Fruit fly (Drosophila melanogaster) whole organism, embryonic: ENCODE measurements around the gene scpr-B.
A peak's percentile ranks its signal among the peaks of the same experiment; 100 is the strongest.

Experiments
- Bgb ChIP-seq: fragments of 200-800 bp; sonication (Bioruptor generic); IDR thresholded peaks from 2 replicates; pipeline ENCODE4 v1.3.6; 2022; ENCODE audit warnings: missing biosample characterization, missing genetic modification characterization; ENCODE audit not compliant: partially characterized antibody
- CG11696 ChIP-seq: fragments of 200-800 bp; sonication (Bioruptor generic); IDR thresholded peaks from 2 replicates; pipeline ENCODE4 v1.3.6; 2022; ENCODE audit warnings: missing biosample characterization, missing genetic modification characterization
- CG11723 ChIP-seq: fragments of 200-800 bp; sonication (Bioruptor generic); optimal IDR thresholded peaks from 2 replicates; lab custom pipeline; 2017; ENCODE audit warnings: missing biosample characterization, mild to moderate bottlenecking, missing genetic modification characterization
- CG15601 ChIP-seq: fragments of 200-800 bp; sonication (Bioruptor generic); optimal IDR thresholded peaks from 3 replicates; lab custom pipeline; 2019; ENCODE audit warnings: missing biosample characterization, mild to moderate bottlenecking, missing genetic modification characterization, moderate library complexity
- CG15696 ChIP-seq: fragments of 200-800 bp; sonication (Bioruptor generic); optimal IDR thresholded peaks from 2 replicates; lab custom pipeline; 2019; ENCODE audit warnings: missing biosample characterization, mild to moderate bottlenecking, missing genetic modification characterization, moderate library complexity
- CG17612 ChIP-seq: fragments of 200-800 bp; sonication (Bioruptor generic); IDR thresholded peaks from 2 replicates; pipeline ENCODE4 v1.3.6; 2022; ENCODE audit warnings: missing biosample characterization, missing genetic modification characterization
- CG17802 ChIP-seq: fragments of 200-800 bp; sonication (Bioruptor generic); optimal IDR thresholded peaks from 2 replicates; lab custom pipeline; 2018; ENCODE audit warnings: missing biosample characterization, mild to moderate bottlenecking, missing genetic modification characterization, moderate library complexity
- CG2889 ChIP-seq: fragments of 200-800 bp; sonication (Bioruptor generic); IDR thresholded peaks from 3 replicates; pipeline ENCODE4 v1.3.6; 2022; ENCODE audit warnings: missing biosample characterization, missing genetic modification characterization
- CG30020 ChIP-seq: fragments of 200-800 bp; optimal IDR thresholded peaks from 2 replicates; lab custom pipeline; 2019; ENCODE audit warnings: missing biosample characterization, mild to moderate bottlenecking, missing genetic modification characterization, moderate library complexity
- CG31388 ChIP-seq: fragments of 200-800 bp; sonication (Bioruptor generic); optimal IDR thresholded peaks from 2 replicates; lab custom pipeline; 2016; ENCODE audit warnings: missing biosample characterization, missing genetic modification characterization
- CG3407 ChIP-seq: fragments of 200-800 bp; sonication (Bioruptor generic); optimal IDR thresholded peaks from 2 replicates; lab custom pipeline; 2018; ENCODE audit warnings: missing biosample characterization, mild to moderate bottlenecking, missing genetic modification characterization
- CG4617 ChIP-seq: fragments of 200-800 bp; sonication (Bioruptor generic); optimal IDR thresholded peaks from 3 replicates; lab custom pipeline; 2016; ENCODE audit warnings: missing biosample characterization, missing genetic modification characterization, borderline replicate concordance
- CG8089 ChIP-seq: fragments of 200-800 bp; sonication (Bioruptor generic); optimal IDR thresholded peaks from 3 replicates; lab custom pipeline; 2016; ENCODE audit warnings: missing biosample characterization, missing genetic modification characterization
- CG8944 ChIP-seq: fragments of 200-800 bp; sonication (Bioruptor generic); optimal IDR thresholded peaks from 3 replicates; lab custom pipeline; 2016; ENCODE audit warnings: missing biosample characterization, missing genetic modification characterization
- CG9215 ChIP-seq: fragments of 200-800 bp; sonication (Bioruptor generic); IDR thresholded peaks from 2 replicates; pipeline ENCODE4 v1.3.6; 2022; ENCODE audit warnings: missing biosample characterization, missing genetic modification characterization
- Dad ChIP-seq: fragments of 200-800 bp; sonication (Bioruptor generic); optimal IDR thresholded peaks from 3 replicates; lab custom pipeline; 2016; ENCODE audit warnings: missing biosample characterization, missing genetic modification characterization
- Deaf1 ChIP-seq: fragments of 200-800 bp; optimal IDR thresholded peaks from 3 replicates; lab custom pipeline; 2019; ENCODE audit warnings: missing biosample characterization, mild to moderate bottlenecking, missing genetic modification characterization, moderate library complexity
- Dref ChIP-seq: fragments of 200-800 bp; sonication (Bioruptor generic); IDR thresholded peaks from 2 replicates; pipeline ENCODE4 v1.3.6; 2022; ENCODE audit warnings: missing biosample characterization, missing genetic modification characterization
- Drgx ChIP-seq: fragments of 200-800 bp; sonication (Bioruptor generic); IDR thresholded peaks from 2 replicates; pipeline ENCODE4 v1.3.6; 2022; ENCODE audit warnings: missing biosample characterization, missing genetic modification characterization
- E2f1 ChIP-seq: fragments of 200-800 bp; sonication (Bioruptor generic); IDR thresholded peaks from 2 replicates; pipeline ENCODE4 v1.3.6; 2022; ENCODE audit warnings: missing biosample characterization, missing genetic modification characterization
- Elba2 ChIP-seq: fragments of 200-800 bp; sonication (Bioruptor generic); optimal IDR thresholded peaks from 3 replicates; lab custom pipeline; 2016; ENCODE audit warnings: missing biosample characterization, missing genetic modification characterization
- Ets97D ChIP-seq: fragments of 200-800 bp; sonication (Bioruptor generic); optimal IDR thresholded peaks from 3 replicates; lab custom pipeline; 2016; ENCODE audit warnings: missing biosample characterization, missing genetic modification characterization
- HHEX ChIP-seq: fragments of 200-800 bp; sonication (Bioruptor generic); optimal IDR thresholded peaks from 3 replicates; lab custom pipeline; 2017; ENCODE audit warnings: missing biosample characterization, mild to moderate bottlenecking, missing genetic modification characterization, missing genetic modification reagents
- HLH4C ChIP-seq: fragments of 200-800 bp; sonication (Bioruptor generic); IDR thresholded peaks from 3 replicates; pipeline ENCODE4 v1.3.6; 2022; ENCODE audit warnings: missing biosample characterization, missing genetic modification characterization; ENCODE audit not compliant: partially characterized antibody
- HLH54F ChIP-seq: fragments of 200-800 bp; sonication (Bioruptor generic); optimal IDR thresholded peaks from 3 replicates; lab custom pipeline; 2016; ENCODE audit warnings: missing biosample characterization, missing genetic modification characterization
- Hr39 ChIP-seq: fragments of >200 bp; optimal IDR thresholded peaks from 2 replicates; lab custom pipeline; 2017
- Lhr ChIP-seq: fragments of 200-800 bp; sonication (Bioruptor generic); optimal IDR thresholded peaks from 3 replicates; lab custom pipeline; 2017; ENCODE audit warnings: mild to moderate bottlenecking, missing biosample characterization, missing genetic modification reagents, missing genetic modification characterization
- NC2α ChIP-seq: fragments of 200-800 bp; sonication (Bioruptor generic); optimal IDR thresholded peaks from 2 replicates; lab custom pipeline; 2016; ENCODE audit warnings: missing biosample characterization, missing genetic modification characterization
- Opbp ChIP-seq: fragments of 200-800 bp; sonication (Bioruptor generic); IDR thresholded peaks from 3 replicates; pipeline ENCODE4 v1.3.6; 2022; ENCODE audit warnings: missing biosample characterization, missing genetic modification characterization; ENCODE audit not compliant: partially characterized antibody
- Sox100B ChIP-seq: fragments of 200-800 bp; sonication (Bioruptor generic); optimal IDR thresholded peaks from 3 replicates; lab custom pipeline; 2018; ENCODE audit warnings: missing biosample characterization, mild to moderate bottlenecking, missing genetic modification characterization
- Sry-δ ChIP-seq: fragments of 200-800 bp; sonication (Bioruptor generic); optimal IDR thresholded peaks from 2 replicates; lab custom pipeline; 2016; ENCODE audit warnings: missing biosample characterization, missing genetic modification characterization
- Taf1 ChIP-seq: fragments of 200-800 bp; sonication (Bioruptor generic); IDR thresholded peaks from 2 replicates; pipeline ENCODE4 v1.3.6; 2022; ENCODE audit warnings: missing biosample characterization, missing genetic modification characterization
- Usf ChIP-seq: fragments of 200-800 bp; sonication (Bioruptor generic); optimal IDR thresholded peaks from 2 replicates; lab custom pipeline; 2017; ENCODE audit warnings: missing genotype, missing biosample characterization, missing genetic modification characterization
- ap ChIP-seq: fragments of 200-800 bp; sonication (Bioruptor generic); IDR thresholded peaks from 2 replicates; pipeline ENCODE4 v1.3.6; 2022; ENCODE audit warnings: missing biosample characterization, missing genetic modification characterization
- az2 ChIP-seq: fragments of 200-800 bp; sonication (Bioruptor generic); optimal IDR thresholded peaks from 3 replicates; lab custom pipeline; 2016; ENCODE audit warnings: missing biosample characterization, missing genetic modification characterization
- bcd ChIP-seq: fragments of 200-800 bp; sonication (Bioruptor generic); optimal IDR thresholded peaks from 2 replicates; lab custom pipeline; 2017; ENCODE audit warnings: missing biosample characterization, mild to moderate bottlenecking, missing genetic modification characterization
- caup ChIP-seq: fragments of 200-800 bp; sonication (Bioruptor generic); optimal IDR thresholded peaks from 3 replicates; lab custom pipeline; 2017; ENCODE audit warnings: missing biosample characterization, mild to moderate bottlenecking, missing genetic modification characterization, moderate library complexity; ENCODE audit not compliant: severe bottlenecking
- cg ChIP-seq: fragments of 200-800 bp; sonication (Bioruptor generic); optimal IDR thresholded peaks from 3 replicates; lab custom pipeline; 2019; ENCODE audit warnings: missing biosample characterization, mild to moderate bottlenecking, missing genetic modification characterization, moderate library complexity
- corto ChIP-seq: fragments of 200-800 bp; sonication (Bioruptor generic); optimal IDR thresholded peaks from 2 replicates; lab custom pipeline; 2016; ENCODE audit warnings: missing biosample characterization, mild to moderate bottlenecking, missing genetic modification characterization, moderate library complexity
- da ChIP-seq: fragments of 200-800 bp; sonication (Bioruptor generic); optimal IDR thresholded peaks from 2 replicates; lab custom pipeline; 2016; ENCODE audit warnings: missing biosample characterization, missing genetic modification characterization
- gsb ChIP-seq: fragments of 200-800 bp; sonication (Bioruptor generic); IDR thresholded peaks from 2 replicates; pipeline ENCODE4 v1.3.6; 2022; ENCODE audit warnings: missing biosample characterization, missing genetic modification characterization
- hth ChIP-seq: fragments of >200 bp; optimal IDR thresholded peaks from 2 replicates; lab custom pipeline; 2017; ENCODE audit warnings: inconsistent platforms
- jumu ChIP-seq: fragments of 200-800 bp; sonication (Bioruptor generic); optimal IDR thresholded peaks from 3 replicates; lab custom pipeline; 2016; ENCODE audit warnings: missing biosample characterization, missing genetic modification characterization
- nmo ChIP-seq: fragments of 200-800 bp; sonication (Bioruptor generic); optimal IDR thresholded peaks from 2 replicates; lab custom pipeline; 2018; ENCODE audit warnings: missing biosample characterization, mild to moderate bottlenecking, missing genetic modification characterization, moderate library complexity
- pnt ChIP-seq: fragments of 200-800 bp; sonication (Bioruptor generic); optimal IDR thresholded peaks from 3 replicates; lab custom pipeline; 2016; ENCODE audit warnings: missing biosample characterization, missing genetic modification characterization
- prd ChIP-seq, 3 experiments: fragments of >200 bp in 2 of 3; fragments of 200-800 bp in 1 of 3; sonication (Bioruptor generic) in 1 of 3; optimal IDR thresholded peaks in 2 of 3; IDR thresholded peaks in 1 of 3; 2 replicates in 2 of 3; 3 replicates in 1 of 3; pipeline versions ENCODE4 v1.3.6 to Lab custom; 2017 to 2022; ENCODE audit warnings: missing biosample characterization in 1 of 3, missing genetic modification characterization in 1 of 3
- sisA ChIP-seq: fragments of 200-800 bp; sonication (Bioruptor generic); IDR thresholded peaks from 2 replicates; pipeline ENCODE4 v1.3.6; 2022; ENCODE audit warnings: missing biosample characterization, missing genetic modification characterization
- sna ChIP-seq: fragments of 200-800 bp; sonication (Bioruptor generic); IDR thresholded peaks from 2 replicates; pipeline ENCODE4 v1.3.6; 2022; ENCODE audit warnings: missing biosample characterization, missing genetic modification characterization; ENCODE audit not compliant: partially characterized antibody
- tll ChIP-seq, 2 experiments: fragments of 200-800 bp in 1 of 2; fragments of >200 bp in 1 of 2; sonication (Bioruptor generic) in 1 of 2; optimal IDR thresholded peaks; 2 replicates each; lab custom pipeline; 2017 to 2019; ENCODE audit warnings: missing biosample characterization in 2 of 2, missing genetic modification characterization in 2 of 2, mild to moderate bottlenecking in 1 of 2, moderate library complexity in 1 of 2
- z ChIP-seq: fragments of 200-800 bp; sonication (Bioruptor generic); IDR thresholded peaks from 3 replicates; pipeline ENCODE4 v1.3.6; 2022; ENCODE audit warnings: missing biosample characterization, missing genetic modification characterization
- zf30C ChIP-seq: fragments of 200-800 bp; sonication (Bioruptor generic); optimal IDR thresholded peaks from 3 replicates; lab custom pipeline; 2018; ENCODE audit warnings: missing biosample characterization, mild to moderate bottlenecking, missing genetic modification characterization

The scpr-B gene

dm6 chr3R:11200885-11201421, 39.8 kb downstream of the scpr-B start (continued):
- no peak for TF ChIP-seq Elba2 (GFP tag; lab: Kevin White, UChicago)
- no peak for TF ChIP-seq Taf1 (GFP tag; lab: Robert Waterston, UW)
- TF ChIP-seq CG11696 (GFP tag; lab: Robert Waterston, UW), result no peak
- TF ChIP-seq HHEX, result peak; percentile 62
- TF ChIP-seq Usf, result peak; percentile 7
- TF ChIP-seq CG30020, result no peak
- TF ChIP-seq nmo, result peak; percentile 61
- no peak for TF ChIP-seq CG15601 (tag; lab: Kevin White, UChicago)
- TF ChIP-seq Sry-δ (GFP tag; lab: Kevin White, UChicago), result no peak
- TF ChIP-seq Deaf1, result peak; percentile 26
- TF ChIP-seq Dref (GFP tag; lab: Robert Waterston, UW), result no peak
- peak; percentile 56 for TF ChIP-seq E2f1 (GFP tag; lab: Robert Waterston, UW)
- no peak for TF ChIP-seq da (GFP tag; lab: Kevin White, UChicago)
- no peak for TF ChIP-seq CG17612 (GFP tag; lab: Robert Waterston, UW)
- TF ChIP-seq CG9215 (GFP tag; lab: Robert Waterston, UW), result peak; percentile 41; the same call in 1 of the 2 replicates
- TF ChIP-seq cg (GFP tag; lab: Kevin White, UChicago), result no peak
- TF ChIP-seq az2 (GFP tag; lab: Kevin White, UChicago), result peak; percentile 51
- no peak for TF ChIP-seq CG15696
- TF ChIP-seq Opbp (GFP tag; lab: Robert Waterston, UW), result no peak
- TF ChIP-seq Lhr, result no peak
- no peak for TF ChIP-seq ap (GFP tag; lab: Robert Waterston, UW)
- TF ChIP-seq CG31388 (GFP tag; lab: Kevin White, UChicago), result no peak
- TF ChIP-seq bcd, result peak; percentile 58
- no peak for TF ChIP-seq zf30C (GFP tag; lab: Kevin White, UChicago)
- TF ChIP-seq sisA (GFP tag; lab: Robert Waterston, UW), result peak; percentile 55
- peak; percentile 47 for TF ChIP-seq Drgx
- TF ChIP-seq Ets97D (GFP tag; lab: Kevin White, UChicago), result no peak
- TF ChIP-seq hth (lab: Kevin White, UChicago), result no peak
- no peak for TF ChIP-seq CG8089 (GFP tag; lab: Kevin White, UChicago)
- no peak for TF ChIP-seq CG8944
- TF ChIP-seq Bgb (GFP tag; lab: Robert Waterston, UW), result no peak
- peak; percentile 42; the same call in 1 of the 3 replicates for TF ChIP-seq HLH4C (GFP tag; lab: Robert Waterston, UW)
- no peak for TF ChIP-seq tll (GFP tag; optimal IDR thresholded peaks at IDR 0.05; lab: Kevin White, UChicago)
- TF ChIP-seq CG3407 (GFP tag; lab: Kevin White, UChicago), result peak; percentile 25
- TF ChIP-seq corto (GFP tag; lab: Kevin White, UChicago), result peak; percentile 76
- TF ChIP-seq CG11723 (GFP tag; lab: Kevin White, UChicago), result no peak
- TF ChIP-seq jumu (GFP tag; lab: Kevin White, UChicago), result no peak
- no peak for TF ChIP-seq CG17802 (tag; lab: Kevin White, UChicago)
- no peak for TF ChIP-seq pnt (GFP tag; lab: Kevin White, UChicago)
- TF ChIP-seq sna (GFP tag; lab: Robert Waterston, UW), result no peak
- no peak for TF ChIP-seq prd (optimal IDR thresholded peaks at IDR 0.05; lab: Kevin White, UChicago)
- peak; percentile 67 for TF ChIP-seq prd (GFP tag; IDR thresholded peaks at IDR 0.05; lab: Robert Waterston, UW)
- no peak for TF ChIP-seq HLH54F
- TF ChIP-seq z (GFP tag; lab: Robert Waterston, UW), result no peak
- no peak for TF ChIP-seq Hr39 (lab: Kevin White, UChicago)
- TF ChIP-seq CG2889, result no peak
- TF ChIP-seq Dad, result no peak
- no peak for TF ChIP-seq Sox100B (GFP tag; lab: Kevin White, UChicago)
- no peak for TF ChIP-seq gsb (GFP tag; lab: Robert Waterston, UW)
- TF ChIP-seq NC2α (GFP tag; lab: Kevin White, UChicago), result no peak
- peak; percentile 43 for TF ChIP-seq caup
- no peak for TF ChIP-seq CG4617 (GFP tag; lab: Kevin White, UChicago)
